Worm (Caenorhabditis elegans) whole organism, L2 larva: Measurements from ENCODE around the gene cks-1.

Experiments used
- F13H6.1 ChIP-seq: sonication (generic microtip); optimal IDR thresholded peaks from 2 replicates; lab custom pipeline; 2016; ENCODE audit warnings: missing genetic modification characterization, missing compliant biosample characterization
- alr-1 ChIP-seq: fragments of 150-350 bp; optimal IDR thresholded peaks from 2 replicates; lab custom pipeline; 2014; ENCODE audit warnings: missing biosample characterization, missing genetic modification characterization
- aly-2 ChIP-seq: fragments of 150-350 bp; optimal IDR thresholded peaks from 2 replicates; lab custom pipeline; 2014; ENCODE audit warnings: missing biosample characterization, missing genetic modification characterization
- ama-1 ChIP-seq: fragments of 150-350 bp; optimal IDR thresholded peaks from 2 replicates; lab custom pipeline; 2018; ENCODE audit warnings: inconsistent platforms
- blmp-1 ChIP-seq: sonication (generic microtip); optimal IDR thresholded peaks from 2 replicates; lab custom pipeline; 2017; ENCODE audit warnings: missing genetic modification characterization, mild to moderate bottlenecking, missing compliant biosample characterization, antibody characterized with exemption, moderate library complexity; ENCODE audit not compliant: insufficient read depth
- ceh-82 ChIP-seq: fragments of 150-350 bp; optimal IDR thresholded peaks from 2 replicates; lab custom pipeline; 2014; ENCODE audit warnings: missing biosample characterization, missing genetic modification characterization
- crh-2 ChIP-seq: sonication (generic microtip); optimal IDR thresholded peaks from 2 replicates; lab custom pipeline; 2017; ENCODE audit warnings: missing biosample characterization, missing genetic modification characterization
- dmd-4 ChIP-seq: sonication (generic microtip); optimal IDR thresholded peaks from 2 replicates; lab custom pipeline; 2017; ENCODE audit warnings: missing biosample characterization, missing genetic modification characterization
- egl-27 ChIP-seq: sonication (generic microtip); optimal IDR thresholded peaks from 3 replicates; lab custom pipeline; 2017; ENCODE audit warnings: missing biosample characterization, missing genetic modification reagents, missing genetic modification characterization
- elt-1 ChIP-seq: fragments of 150-350 bp; optimal IDR thresholded peaks from 2 replicates; lab custom pipeline; 2014; ENCODE audit warnings: missing biosample characterization, missing genetic modification characterization
- elt-3 ChIP-seq: sonication (generic microtip); optimal IDR thresholded peaks from 2 replicates; lab custom pipeline; 2017; ENCODE audit warnings: missing biosample characterization, missing genetic modification characterization
- fos-1 ChIP-seq: fragments of 150-350 bp; optimal IDR thresholded peaks from 2 replicates; lab custom pipeline; 2014; ENCODE audit warnings: missing biosample characterization, missing genetic modification characterization
- lin-11 ChIP-seq: fragments of 150-350 bp; sonication (generic microtip); optimal IDR thresholded peaks from 2 replicates; lab custom pipeline; 2014; ENCODE audit warnings: missing biosample characterization, missing genetic modification characterization, inconsistent platforms, mixed read lengths
- mab-5 ChIP-seq: fragments of 150-350 bp; optimal IDR thresholded peaks from 2 replicates; lab custom pipeline; 2014; ENCODE audit warnings: missing biosample characterization, missing genetic modification characterization
- mbf-1 ChIP-seq: sonication (generic microtip); optimal IDR thresholded peaks from 2 replicates; lab custom pipeline; 2017; ENCODE audit warnings: missing biosample characterization, missing genetic modification characterization
- mdl-1 ChIP-seq, 2 experiments: fragments of 150-350 bp in 1 of 2; sonication (generic microtip) in 1 of 2; optimal IDR thresholded peaks; 2 replicates each; lab custom pipeline; 2017; ENCODE audit warnings: missing biosample characterization in 2 of 2, missing genetic modification characterization in 2 of 2
- nhr-12 ChIP-seq: fragments of 150-350 bp; optimal IDR thresholded peaks from 2 replicates; lab custom pipeline; 2014; ENCODE audit warnings: missing biosample characterization, missing genetic modification characterization
- nhr-21 ChIP-seq: fragments of 150-350 bp; optimal IDR thresholded peaks from 2 replicates; lab custom pipeline; 2014; ENCODE audit warnings: missing biosample characterization, missing genetic modification characterization
- nhr-237 ChIP-seq: fragments of 150-350 bp; optimal IDR thresholded peaks from 2 replicates; lab custom pipeline; 2014; ENCODE audit warnings: missing biosample characterization, missing genetic modification characterization
- nhr-77 ChIP-seq: fragments of 150-350 bp; optimal IDR thresholded peaks from 2 replicates; lab custom pipeline; 2014; ENCODE audit warnings: missing biosample characterization, missing genetic modification characterization
- peb-1 ChIP-seq: fragments of 150-350 bp; optimal IDR thresholded peaks from 2 replicates; lab custom pipeline; 2014; ENCODE audit warnings: missing biosample characterization, missing genetic modification characterization
- sem-4 ChIP-seq: fragments of 150-350 bp; optimal IDR thresholded peaks from 2 replicates; lab custom pipeline; 2014; ENCODE audit warnings: missing biosample characterization, missing genetic modification reagents, missing genetic modification characterization
- sma-3 ChIP-seq: sonication (generic microtip); optimal IDR thresholded peaks from 2 replicates; lab custom pipeline; 2016; ENCODE audit warnings: missing genetic modification reagents, missing genetic modification characterization, missing compliant biosample characterization
- sma-9 ChIP-seq, 2 experiments: fragments of 150-350 bp in 1 of 2; sonication (generic microtip) in 1 of 2; optimal IDR thresholded peaks; 2 replicates each; lab custom pipeline; 2014 to 2016; ENCODE audit warnings: missing genetic modification characterization in 2 of 2, mild to moderate bottlenecking in 1 of 2, missing biosample characterization in 1 of 2, missing compliant biosample characterization in 1 of 2, missing genetic modification reagents in 1 of 2, moderate library complexity in 1 of 2
- unc-39 ChIP-seq: fragments of 150-350 bp; optimal IDR thresholded peaks from 2 replicates; lab custom pipeline; 2014; ENCODE audit warnings: missing biosample characterization, missing genetic modification characterization
- unc-62 ChIP-seq: fragments of 150-350 bp; optimal IDR thresholded peaks from 2 replicates; lab custom pipeline; 2014; ENCODE audit warnings: missing biosample characterization, missing genetic modification reagents, missing genetic modification characterization
- ztf-1 ChIP-seq: fragments of 200-800 bp; sonication (Bioruptor generic); conservative IDR thresholded peaks from 2 replicates; pipeline ENCODE4 v1.3.6; 2022; ENCODE audit warnings: missing genetic modification characterization, missing compliant biosample characterization
- ztf-11 ChIP-seq: sonication (generic microtip); optimal IDR thresholded peaks from 2 replicates; lab custom pipeline; 2017; ENCODE audit warnings: missing biosample characterization, missing genetic modification characterization
- ztf-4 ChIP-seq: fragments of 150-350 bp; optimal IDR thresholded peaks from 2 replicates; lab custom pipeline; 2014; ENCODE audit warnings: missing biosample characterization, missing genetic modification characterization

The cks-1 gene

DNA sequence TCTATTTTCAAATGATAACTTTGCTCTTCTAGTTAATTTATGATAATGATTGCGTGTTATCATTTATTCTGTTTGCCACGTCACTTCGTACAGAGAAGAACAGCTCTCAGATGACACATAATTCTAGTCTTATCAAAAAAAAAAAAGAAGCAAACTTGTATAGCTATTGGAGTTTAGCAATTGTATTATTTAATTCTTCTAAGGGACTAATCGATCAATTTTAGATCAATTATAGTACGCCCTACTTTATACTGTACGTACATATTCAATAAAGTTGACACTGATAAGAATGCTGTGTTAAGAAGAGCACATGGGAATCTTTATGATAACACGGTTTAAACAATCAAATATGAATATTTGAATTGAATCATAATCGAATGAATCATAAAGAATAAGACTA lies 28.6 kb downstream of the cks-1 start:
- no peak for TF ChIP-seq mbf-1 (tag; lab: Kevin White, UChicago)
- no peak for TF ChIP-seq ztf-11 (tag; lab: Kevin White, UChicago)
- no peak for TF ChIP-seq unc-39 (tag; lab: Kevin White, UChicago)
- TF ChIP-seq ceh-82 (tag; lab: Kevin White, UChicago) = no peak
- TF ChIP-seq lin-11 (tag; lab: Kevin White, UChicago) = no peak
- TF ChIP-seq alr-1 = no peak
- TF ChIP-seq egl-27 (tag; lab: Kevin White, UChicago) = no peak
- peak; percentile 94 for TF ChIP-seq fos-1 (tag; lab: Kevin White, UChicago)
- no peak for TF ChIP-seq ama-1
- TF ChIP-seq ztf-4 = no peak
- TF ChIP-seq sma-9 (GFP tag; optimal IDR thresholded peaks at IDR 0.05; lab: Kevin White, UChicago) = peak; percentile 19
- TF ChIP-seq sma-9 (tag; optimal IDR thresholded peaks at IDR 0.05; lab: Kevin White, UChicago) = no peak
- no peak for TF ChIP-seq elt-1
- no peak for TF ChIP-seq aly-2 (tag; lab: Kevin White, UChicago)
- TF ChIP-seq blmp-1 = no peak
- no peak for TF ChIP-seq unc-62 (GFP tag; lab: Kevin White, UChicago)
- no peak for TF ChIP-seq sem-4 (tag; lab: Kevin White, UChicago)
- no peak for TF ChIP-seq mab-5
- TF ChIP-seq crh-2 (tag; lab: Kevin White, UChicago) = peak; percentile 65
- TF ChIP-seq peb-1 (tag; lab: Kevin White, UChicago) = no peak
- no peak for TF ChIP-seq ztf-1 (GFP tag; lab: Robert Waterston, UW)
- TF ChIP-seq nhr-237 = no peak
- TF ChIP-seq mdl-1 (tag; optimal IDR thresholded peaks at IDR 0.05; lab: Kevin White, UChicago) = no peak
- no peak for TF ChIP-seq dmd-4 (tag; lab: Kevin White, UChicago)
- no peak for TF ChIP-seq F13H6.1 (tag; lab: Kevin White, UChicago)
- TF ChIP-seq sma-3 (GFP tag; lab: Kevin White, UChicago) = no peak
- no peak for TF ChIP-seq nhr-21 (tag; lab: Kevin White, UChicago)

DNA sequence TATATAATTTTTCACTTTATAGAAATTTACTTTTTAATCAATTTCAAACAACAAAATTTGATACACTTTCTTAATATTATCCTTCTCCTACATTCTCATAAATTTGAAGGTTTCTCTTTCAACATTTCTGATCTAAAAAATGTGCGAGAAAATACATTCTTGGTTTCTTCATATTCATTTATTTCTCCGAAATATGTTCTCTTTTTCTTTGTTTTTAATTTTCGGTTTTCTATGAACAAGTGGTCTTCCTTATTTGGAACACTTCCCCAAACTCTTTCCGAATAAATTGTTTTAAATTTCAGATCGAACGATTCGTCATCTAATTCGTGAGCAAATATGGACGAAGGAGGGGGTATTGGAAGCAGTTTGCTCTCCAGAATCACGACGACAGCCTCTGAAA lies 45.4 kb downstream of the cks-1 start, which contains the start of gene npr-22:
TSS of gene npr-22 (plus strand) at position 301 of the 400 bp plus-strand sequence.
- TF ChIP-seq ztf-11 (tag; lab: Kevin White, UChicago) (no peak), nhr-12 (tag; lab: Kevin White, UChicago) (no peak), elt-3 (tag; lab: Kevin White, UChicago) (no peak), nhr-77 (tag; lab: Kevin White, UChicago) (no peak)
